Worm (Caenorhabditis elegans) whole organism, L1 larva: Measurements from ENCODE around the gene F41C3.1.

Experiments used
- C04F5.9 ChIP-seq: sonication (generic microtip); optimal IDR thresholded peaks from 2 replicates; lab custom pipeline; 2016; ENCODE audit warnings: missing genetic modification characterization, missing compliant biosample characterization
- C16A3.4 ChIP-seq: fragments of 150-350 bp; optimal IDR thresholded peaks from 2 replicates; lab custom pipeline; 2014; ENCODE audit warnings: missing biosample characterization, missing genetic modification characterization
- F16B12.6 ChIP-seq: fragments of 150-350 bp; optimal IDR thresholded peaks from 2 replicates; lab custom pipeline; 2014; ENCODE audit warnings: missing biosample characterization, missing genetic modification characterization
- aha-1 ChIP-seq: fragments of 150-350 bp; optimal IDR thresholded peaks from 2 replicates; lab custom pipeline; 2014; ENCODE audit warnings: missing biosample characterization, missing genetic modification characterization
- aly-2 ChIP-seq: fragments of 150-350 bp; optimal IDR thresholded peaks from 2 replicates; lab custom pipeline; 2014; ENCODE audit warnings: missing biosample characterization, missing genetic modification characterization
- blmp-1 ChIP-seq: fragments of 150-350 bp; optimal IDR thresholded peaks from 2 replicates; lab custom pipeline; 2014; ENCODE audit warnings: missing biosample characterization, missing genetic modification characterization
- ceh-63 ChIP-seq: fragments of 200-800 bp; sonication (Bioruptor generic); optimal IDR thresholded peaks from 2 replicates; lab custom pipeline; 2018; ENCODE audit warnings: mild to moderate bottlenecking, missing genetic modification characterization, missing compliant biosample characterization
- ceh-90 ChIP-seq: sonication (generic microtip); optimal IDR thresholded peaks from 2 replicates; lab custom pipeline; 2016; ENCODE audit warnings: missing genetic modification characterization, missing compliant biosample characterization
- ces-1 ChIP-seq: fragments of 150-350 bp; optimal IDR thresholded peaks from 2 replicates; lab custom pipeline; 2014; ENCODE audit warnings: missing biosample characterization, missing genetic modification reagents, missing genetic modification characterization
- dpl-1 ChIP-seq, 3 experiments: fragments of 150-350 bp in 2 of 3; sonication (generic microtip) in 1 of 3; optimal IDR thresholded peaks; 2 replicates each; lab custom pipeline; 2014 to 2017; ENCODE audit warnings: missing biosample characterization in 3 of 3, missing genetic modification characterization in 3 of 3, missing genetic modification reagents in 3 of 3
- egl-13 ChIP-seq: sonication (generic microtip); optimal IDR thresholded peaks from 2 replicates; lab custom pipeline; 2016; ENCODE audit warnings: missing genotype, missing genetic modification reagents, missing genetic modification characterization, missing compliant biosample characterization
- egl-27 ChIP-seq, 2 experiments: fragments of 150-350 bp in 1 of 2; sonication (generic microtip); optimal IDR thresholded peaks; 3 replicates each; lab custom pipeline; 2017 to 2018; ENCODE audit warnings: missing biosample characterization in 2 of 2, missing genetic modification characterization in 2 of 2, missing genetic modification reagents in 2 of 2
- elt-2 ChIP-seq: sonication (generic microtip); optimal IDR thresholded peaks from 2 replicates; lab custom pipeline; 2016; ENCODE audit warnings: missing genetic modification characterization, mild to moderate bottlenecking, inconsistent platforms, missing compliant biosample characterization, missing genetic modification reagents
- ets-5 ChIP-seq: fragments of 200-800 bp; sonication (Bioruptor generic); IDR thresholded peaks from 2 replicates; pipeline ENCODE4 v1.3.6; 2022; ENCODE audit warnings: missing genetic modification characterization, missing compliant biosample characterization
- fkh-10 ChIP-seq: sonication (generic microtip); optimal IDR thresholded peaks from 2 replicates; lab custom pipeline; 2017; ENCODE audit warnings: missing biosample characterization, missing genetic modification reagents, missing genetic modification characterization
- fkh-8 ChIP-seq: sonication (generic microtip); optimal IDR thresholded peaks from 2 replicates; lab custom pipeline; 2016; ENCODE audit warnings: mild to moderate bottlenecking, missing genetic modification characterization, missing compliant biosample characterization
- grh-1 ChIP-seq: fragments of 200-800 bp; sonication (Bioruptor generic); IDR thresholded peaks from 2 replicates; pipeline ENCODE4 v1.3.6; 2022; ENCODE audit warnings: missing genetic modification reagents, missing genetic modification characterization, missing compliant biosample characterization
- hpl-2 ChIP-seq: fragments of 150-350 bp; optimal IDR thresholded peaks from 2 replicates; lab custom pipeline; 2014; ENCODE audit warnings: missing biosample characterization, missing genetic modification reagents, missing genetic modification characterization
- irx-1 ChIP-seq: sonication (generic microtip); optimal IDR thresholded peaks from 2 replicates; lab custom pipeline; 2016; ENCODE audit warnings: missing genetic modification characterization, missing compliant biosample characterization
- isw-1 ChIP-seq: fragments of 200-800 bp; sonication (Bioruptor generic); IDR thresholded peaks from 2 replicates; pipeline ENCODE4 v1.3.6; 2022; ENCODE audit warnings: missing genetic modification characterization, missing compliant biosample characterization
- lin-15B ChIP-seq: fragments of 150-350 bp; sonication (generic microtip); optimal IDR thresholded peaks from 3 replicates; lab custom pipeline; 2014; ENCODE audit warnings: missing biosample characterization, missing genetic modification characterization
- lir-3 ChIP-seq: sonication (generic microtip); optimal IDR thresholded peaks from 2 replicates; lab custom pipeline; 2016; ENCODE audit warnings: mild to moderate bottlenecking, missing genetic modification characterization, moderate library complexity, missing compliant biosample characterization; ENCODE audit not compliant: poor library complexity
- mdl-1 ChIP-seq, 2 experiments: fragments of 150-350 bp; optimal IDR thresholded peaks; 2 replicates each; lab custom pipeline; 2014 to 2017; ENCODE audit warnings: missing biosample characterization in 2 of 2, missing genetic modification characterization in 2 of 2, inconsistent platforms in 1 of 2
- mep-1 ChIP-seq: fragments of 150-350 bp; optimal IDR thresholded peaks from 2 replicates; lab custom pipeline; 2014; ENCODE audit warnings: missing biosample characterization, missing genetic modification characterization
- nhr-11 ChIP-seq: fragments of 150-350 bp; optimal IDR thresholded peaks from 2 replicates; lab custom pipeline; 2014; ENCODE audit warnings: missing biosample characterization, missing genetic modification characterization
- nhr-19 ChIP-seq: fragments of 200-800 bp; sonication (Bioruptor generic); conservative IDR thresholded peaks from 2 replicates; pipeline ENCODE4 v1.3.6; 2022; ENCODE audit warnings: missing genetic modification characterization, missing compliant biosample characterization
- nhr-237 ChIP-seq: fragments of 150-350 bp; optimal IDR thresholded peaks from 2 replicates; lab custom pipeline; 2014; ENCODE audit warnings: missing biosample characterization, missing genetic modification characterization
- nhr-28 ChIP-seq: fragments of 150-350 bp; optimal IDR thresholded peaks from 2 replicates; lab custom pipeline; 2014; ENCODE audit warnings: missing biosample characterization, missing genetic modification characterization
- nhr-47 ChIP-seq: sonication (generic microtip); optimal IDR thresholded peaks from 2 replicates; lab custom pipeline; 2016; ENCODE audit warnings: mild to moderate bottlenecking, missing genetic modification characterization, moderate library complexity, missing compliant biosample characterization
- nhr-76 ChIP-seq: sonication (generic microtip); optimal IDR thresholded peaks from 2 replicates; lab custom pipeline; 2017; ENCODE audit warnings: missing biosample characterization, missing genetic modification characterization
- nhr-77 ChIP-seq: fragments of 150-350 bp; optimal IDR thresholded peaks from 2 replicates; lab custom pipeline; 2014; ENCODE audit warnings: missing biosample characterization, missing genetic modification characterization
- nhr-84 ChIP-seq: sonication (generic microtip); optimal IDR thresholded peaks from 2 replicates; lab custom pipeline; 2017; ENCODE audit warnings: missing biosample characterization, missing genetic modification characterization
- nhr-85 ChIP-seq: sonication (generic microtip); peaks from one replicate; lab custom pipeline; 2016; ENCODE audit warnings: missing genetic modification characterization, inconsistent platforms, missing compliant biosample characterization
- nhr-90 ChIP-seq: sonication (generic microtip); optimal IDR thresholded peaks from 2 replicates; lab custom pipeline; 2016; ENCODE audit warnings: mild to moderate bottlenecking, missing genetic modification characterization, missing compliant biosample characterization; ENCODE audit not compliant: poor library complexity
- rnt-1 ChIP-seq: sonication (generic microtip); optimal IDR thresholded peaks from 2 replicates; lab custom pipeline; 2016; ENCODE audit warnings: mild to moderate bottlenecking, missing genetic modification characterization, moderate library complexity, missing compliant biosample characterization
- skn-1 ChIP-seq: fragments of 150-350 bp; optimal IDR thresholded peaks from 2 replicates; lab custom pipeline; 2014; ENCODE audit warnings: missing biosample characterization, missing genetic modification characterization
- snpc-4 ChIP-seq: fragments of 150-350 bp; optimal IDR thresholded peaks from 2 replicates; lab custom pipeline; 2014; ENCODE audit warnings: missing biosample characterization, missing genetic modification characterization
- snu-23 ChIP-seq: sonication (generic microtip); optimal IDR thresholded peaks from 2 replicates; lab custom pipeline; 2016; ENCODE audit warnings: missing genetic modification characterization, missing compliant biosample characterization
- sox-4 ChIP-seq: sonication (generic microtip); optimal IDR thresholded peaks from 2 replicates; lab custom pipeline; 2016; ENCODE audit warnings: missing genetic modification characterization, missing compliant biosample characterization
- sptf-1 ChIP-seq: fragments of 150-350 bp; optimal IDR thresholded peaks from 2 replicates; lab custom pipeline; 2014; ENCODE audit warnings: missing biosample characterization, missing genetic modification characterization
- sup-37 ChIP-seq: fragments of 200-800 bp; sonication (Bioruptor generic); optimal IDR thresholded peaks from 2 replicates; lab custom pipeline; 2018; ENCODE audit warnings: mild to moderate bottlenecking, missing genetic modification characterization, missing compliant biosample characterization
- swsn-7 ChIP-seq: sonication (generic microtip); optimal IDR thresholded peaks from 2 replicates; lab custom pipeline; 2016; ENCODE audit warnings: missing genetic modification characterization, missing compliant biosample characterization
- tbx-2 ChIP-seq: sonication (generic microtip); optimal IDR thresholded peaks from 2 replicates; lab custom pipeline; 2016; ENCODE audit warnings: missing genetic modification characterization, missing compliant biosample characterization
- tlp-1 ChIP-seq: fragments of 150-350 bp; optimal IDR thresholded peaks from 2 replicates; lab custom pipeline; 2014; ENCODE audit warnings: missing biosample characterization, missing genetic modification characterization
- unc-86 ChIP-seq: sonication (generic microtip); optimal IDR thresholded peaks from 2 replicates; lab custom pipeline; 2016; ENCODE audit warnings: missing genetic modification characterization, missing compliant biosample characterization
- xbp-1 ChIP-seq: sonication (generic microtip); optimal IDR thresholded peaks from 2 replicates; lab custom pipeline; 2016; ENCODE audit warnings: missing genetic modification characterization, missing compliant biosample characterization
- zag-1 ChIP-seq: fragments of 150-350 bp; optimal IDR thresholded peaks from 2 replicates; lab custom pipeline; 2014; ENCODE audit warnings: missing biosample characterization, missing genetic modification characterization
- zip-4 ChIP-seq: fragments of 200-800 bp; sonication (Bioruptor generic); optimal IDR thresholded peaks from 2 replicates; lab custom pipeline; 2018; ENCODE audit warnings: mild to moderate bottlenecking, missing genetic modification characterization, moderate library complexity, missing compliant biosample characterization
- ztf-11 ChIP-seq, 2 experiments: sonication (generic microtip); optimal IDR thresholded peaks; 2 replicates each; lab custom pipeline; 2016 to 2017; ENCODE audit warnings: missing genetic modification characterization in 2 of 2, missing biosample characterization in 1 of 2, missing compliant biosample characterization in 1 of 2

The F41C3.1 gene

DNA sequence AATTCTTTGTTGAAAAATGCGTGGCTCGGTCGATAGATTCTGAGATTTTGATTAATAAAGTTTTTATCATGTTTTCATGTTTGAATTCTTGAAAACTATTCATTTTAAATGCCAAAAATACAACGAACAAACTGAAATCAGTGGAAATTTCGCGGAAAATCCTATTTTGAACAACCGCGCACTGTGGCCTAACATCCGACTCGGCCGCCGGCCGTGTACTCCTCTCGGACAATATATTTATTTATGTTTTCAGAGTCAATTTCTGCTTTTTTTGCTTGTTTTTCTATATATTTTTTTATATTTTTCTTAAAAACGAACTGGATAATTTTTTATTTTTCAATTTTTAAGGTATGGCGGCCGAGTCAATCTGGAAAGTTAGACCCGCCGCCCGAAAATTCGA, 39.2 kb downstream of the F41C3.1 start, which contains the start of gene F26G1.1 (continued):
- TF ChIP-seq fkh-8 (peak; percentile 64), ztf-11 (tag; optimal IDR thresholded peaks at IDR 0.05; lab: Kevin White, UChicago) (peak in 1 of 2 experiments; percentile 94), nhr-237 (tag; lab: Kevin White, UChicago) (no peak), nhr-90 (tag; lab: Kevin White, UChicago) (peak; percentile 93), skn-1 (tag; lab: Kevin White, UChicago) (peak; percentile 71), fkh-10 (GFP tag; lab: Kevin White, UChicago) (no peak), nhr-19 (peak; percentile 80), hpl-2 (no peak), C16A3.4 (peak; percentile 12), mdl-1 (tag; optimal IDR thresholded peaks at IDR 0.05; lab: Kevin White, UChicago) (peak in 1 of 2 experiments; percentile 50), lin-15B (no peak), sptf-1 (tag; lab: Kevin White, UChicago) (no peak), zip-4 (GFP tag; lab: Kevin White, UChicago) (peak; percentile 56), aha-1 (no peak), lir-3 (tag; lab: Kevin White, UChicago) (peak; percentile 95), nhr-11 (tag; lab: Kevin White, UChicago) (no peak), snu-23 (GFP tag; lab: Kevin White, UChicago) (peak; percentile 66), nhr-28 (tag; lab: Kevin White, UChicago) (no peak), sox-4 (tag; lab: Kevin White, UChicago) (peak; percentile 84), unc-86 (tag; lab: Kevin White, UChicago) (peak; percentile 69), tlp-1 (tag; lab: Kevin White, UChicago) (no peak), nhr-76 (tag; lab: Kevin White, UChicago) (no peak), xbp-1 (tag; lab: Kevin White, UChicago) (peak; percentile 78), isw-1 (GFP tag; lab: Robert Waterston, UW) (peak; percentile 72), F16B12.6 (tag; lab: Kevin White, UChicago) (peak; percentile 50), tbx-2 (tag; lab: Kevin White, UChicago) (peak; percentile 89), snpc-4 (tag; lab: Kevin White, UChicago) (peak; percentile 30), irx-1 (tag; lab: Kevin White, UChicago) (peak; percentile 96), mep-1 (tag; lab: Kevin White, UChicago) (no peak), ets-5 (GFP tag; lab: Robert Waterston, UW) (no peak), elt-2 (tag; lab: Kevin White, UChicago) (peak; percentile 92), egl-27 (tag; optimal IDR thresholded peaks at IDR 0.05; lab: Kevin White, UChicago) (no peak), blmp-1 (tag; lab: Kevin White, UChicago) (peak; percentile 46), ceh-90 (tag; lab: Kevin White, UChicago) (peak; percentile 98), sup-37 (GFP tag; lab: Kevin White, UChicago) (peak; percentile 61), aly-2 (tag; lab: Kevin White, UChicago) (no peak), C04F5.9 (tag; lab: Kevin White, UChicago) (peak; percentile 74), nhr-77 (no peak), rnt-1 (peak; percentile 98), nhr-47 (tag; lab: Kevin White, UChicago) (peak; percentile 89)

DNA sequence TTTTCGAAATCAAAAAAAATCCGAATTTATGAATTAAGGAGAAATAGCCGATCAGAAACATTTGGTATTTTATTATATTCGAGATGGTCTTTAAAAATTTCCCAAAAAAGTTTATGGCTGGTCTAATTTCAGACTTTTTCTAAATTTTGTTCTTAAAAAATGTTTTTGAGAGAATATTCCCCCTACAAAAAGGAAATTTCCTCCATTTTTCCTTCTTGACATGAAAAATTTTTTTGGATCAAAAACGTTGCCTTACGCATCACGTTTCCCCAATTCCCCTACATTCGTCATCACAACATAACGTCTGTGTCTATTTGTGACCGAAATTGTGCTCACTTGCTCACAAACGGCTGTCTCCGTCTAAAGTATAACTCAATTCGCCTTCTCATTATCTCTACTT, 41.2 kb downstream of the F41C3.1 start:
- TF ChIP-seq grh-1 (GFP tag; lab: Robert Waterston, UW) (no peak), zag-1 (tag; lab: Kevin White, UChicago) (no peak), ceh-63 (GFP tag; lab: Kevin White, UChicago) (no peak), swsn-7 (tag; lab: Kevin White, UChicago) (no peak), dpl-1 (GFP tag; optimal IDR thresholded peaks at IDR 0.05; lab: Kevin White, UChicago) (no peak), nhr-85 (tag; lab: Kevin White, UChicago) (no peak), nhr-90 (tag; lab: Kevin White, UChicago) (no peak), irx-1 (tag; lab: Kevin White, UChicago) (no peak), nhr-84 (tag; lab: Kevin White, UChicago) (no peak), egl-13 (tag; lab: Kevin White, UChicago) (no peak), ces-1 (no peak), ceh-90 (tag; lab: Kevin White, UChicago) (no peak)
- TF ChIP-seq, all 84 proteins: peak for 0
